Fruit fly (Drosophila melanogaster): ENCODE data around the gene Tbc1d15-17.

The Tbc1d15-17 gene

DNA sequence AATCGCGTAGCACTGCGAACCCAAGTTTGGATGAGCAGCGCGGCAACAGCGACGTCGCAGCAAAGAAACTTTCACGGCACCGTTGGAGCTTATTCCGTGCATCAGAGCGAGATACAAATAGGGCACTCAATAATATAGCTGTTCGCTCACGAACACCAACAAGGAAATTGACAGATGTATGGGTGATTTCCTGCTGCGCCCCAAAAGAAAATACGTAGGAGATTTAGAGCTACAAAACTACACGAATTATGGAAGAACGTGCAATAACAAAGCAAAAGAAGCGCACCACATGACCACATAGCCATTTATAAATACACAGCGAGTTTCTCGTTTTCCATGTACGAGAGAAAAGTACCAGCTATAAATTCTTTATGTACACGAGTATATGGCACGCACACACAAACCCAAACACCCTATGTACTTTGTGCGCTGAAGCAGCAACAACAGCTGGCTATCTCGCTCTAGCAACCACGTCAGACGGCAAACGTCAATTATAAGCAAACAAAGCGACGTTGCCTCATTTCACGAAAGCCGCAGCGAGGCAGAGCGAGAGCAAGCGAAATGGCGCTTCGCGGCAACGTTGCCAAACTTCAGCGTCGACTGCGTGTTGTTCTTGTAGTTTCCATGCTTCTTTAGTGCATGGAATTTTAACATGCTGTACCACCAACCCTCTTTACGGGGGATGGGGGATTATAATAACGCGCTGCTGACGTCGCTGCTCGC, 45.4 kb upstream of the Tbc1d15-17 start (continued):
- TF ChIP-seq bab2 (GFP tag; optimal IDR thresholded peaks at IDR 0.05) (no peak), ranshi (GFP tag; IDR thresholded peaks at IDR 0.05) (no peak), hth (optimal IDR thresholded peaks at IDR 0.05) (no peak), CG4707 (GFP tag; optimal IDR thresholded peaks at IDR 0.05) (peak; percentile 28), inv (GFP tag; IDR thresholded peaks at IDR 0.05; ENCODE audit: partially characterized antibody) (no peak), Six4 (GFP tag; optimal IDR thresholded peaks at IDR 0.05) (no peak), CG1647 (GFP tag; optimal IDR thresholded peaks at IDR 0.05) (no peak), her (GFP tag; optimal IDR thresholded peaks at IDR 0.05) (no peak), CG4282 (GFP tag; optimal IDR thresholded peaks at IDR 0.05) (no peak), dimm (GFP tag; IDR thresholded peaks at IDR 0.05) (no peak), CG4424 (GFP tag; optimal IDR thresholded peaks at IDR 0.05) (peak; percentile 38), CG34422 (GFP tag; IDR thresholded peaks at IDR 0.05) (no peak), CG3995 (GFP tag; optimal IDR thresholded peaks at IDR 0.05) (no peak), GATAe (GFP tag; conservative IDR thresholded peaks at IDR 0.05) (no peak), HLH54F (GFP tag; optimal IDR thresholded peaks at IDR 0.05) (no peak), Optix (GFP tag; IDR thresholded peaks at IDR 0.05) (no peak), NC2β (GFP tag; optimal IDR thresholded peaks at IDR 0.05) (no peak), CG1603 (tag; optimal IDR thresholded peaks at IDR 0.05) (no peak), vvl (GFP tag; IDR thresholded peaks at IDR 0.05) (no peak), seq (GFP tag; IDR thresholded peaks at IDR 0.05) (no peak), CG8281 (tag; optimal IDR thresholded peaks at IDR 0.05) (no peak), CG9797 (GFP tag; optimal IDR thresholded peaks at IDR 0.05) (no peak), CG12769 (tag; optimal IDR thresholded peaks at IDR 0.05) (peak; percentile 82), CG2129 (GFP tag; IDR thresholded peaks at IDR 0.05; ENCODE audit: partially characterized antibody) (no peak), CG18262 (tag; optimal IDR thresholded peaks at IDR 0.05) (no peak), CG7839 (tag; optimal IDR thresholded peaks at IDR 0.05) (no peak), kni (GFP tag; optimal IDR thresholded peaks at IDR 0.05) (peak; percentile 99), h (optimal IDR thresholded peaks at IDR 0.05) (no peak), CG31441 (GFP tag; IDR thresholded peaks at IDR 0.05) (no peak), al (GFP tag; IDR thresholded peaks at IDR 0.05) (no peak), Fer2 (tag; optimal IDR thresholded peaks at IDR 0.05) (no peak), Atf-2 (GFP tag; optimal IDR thresholded peaks at IDR 0.05) (no peak), Rfx (GFP tag; IDR thresholded peaks at IDR 0.05) (no peak), bowl (GFP tag; IDR thresholded peaks at IDR 0.05) (no peak), crol (GFP tag; IDR thresholded peaks at IDR 0.05) (no peak), CG13424 (tag; optimal IDR thresholded peaks at IDR 0.05) (no peak), pan (optimal IDR thresholded peaks at IDR 0.05) (no peak), pan (GFP tag; optimal IDR thresholded peaks at IDR 0.05 in 1 of 2, IDR thresholded peaks at IDR 0.05 in 1 of 2) (no peak), Hey (tag; optimal IDR thresholded peaks at IDR 0.05) (peak; percentile 63), sim (GFP tag; IDR thresholded peaks at IDR 0.05) (no peak), H15 (GFP tag; IDR thresholded peaks at IDR 0.05) (no peak), CG14014 (GFP tag; IDR thresholded peaks at IDR 0.05) (no peak), Sry-β (GFP tag; optimal IDR thresholded peaks at IDR 0.05) (no peak), HmgD (GFP tag; optimal IDR thresholded peaks at IDR 0.05) (peak; percentile 9), crp (GFP tag; optimal IDR thresholded peaks at IDR 0.05) (no peak), vfl (GFP tag; optimal IDR thresholded peaks at IDR 0.05) (no peak), CG14050 (GFP tag; IDR thresholded peaks at IDR 0.05) (no peak), jing (GFP tag; optimal IDR thresholded peaks at IDR 0.05) (no peak), CG3838 (GFP tag; optimal IDR thresholded peaks at IDR 0.05) (no peak), Scr (GFP tag; IDR thresholded peaks at IDR 0.05; ENCODE audit: partially characterized antibody) (no peak), NFAT (GFP tag; IDR thresholded peaks at IDR 0.05) (no peak), Nf-YC (tag; optimal IDR thresholded peaks at IDR 0.05) (peak; percentile 50), br (optimal IDR thresholded peaks at IDR 0.05) (no peak)
